Fruit fly (Drosophila melanogaster): ENCODE measurements around the gene Arp6.

Arp6 gene

dm6 chrX:15758692-15759240, 21.8 kb upstream of the Arp6 start:
- TF ChIP-seq CG10348 (GFP tag; IDR thresholded peaks at IDR 0.05): no peak
- no peak for TF ChIP-seq CG4496 (GFP tag; IDR thresholded peaks at IDR 0.05)
- TF ChIP-seq Snoo (tag; optimal IDR thresholded peaks at IDR 0.05): no peak
- TF ChIP-seq rn (GFP tag; IDR thresholded peaks at IDR 0.05): no peak
- TF ChIP-seq CG32121 (GFP tag; IDR thresholded peaks at IDR 0.05): no peak
- no peak for TF ChIP-seq Pif1B (GFP tag; optimal IDR thresholded peaks at IDR 0.05)
- TF ChIP-seq CG17806 (tag; optimal IDR thresholded peaks at IDR 0.05): no peak

dm6 chrX:15756018-15756417, 19.1 kb upstream of the Arp6 start, which contains the start of gene CG8260:
TSS of gene CG8260 (plus strand) at chrX:15756318.
- TF ChIP-seq rn (GFP tag; IDR thresholded peaks at IDR 0.05) (no peak), CG14655 (GFP tag; optimal IDR thresholded peaks at IDR 0.05) (no peak), EcR (GFP tag; optimal IDR thresholded peaks at IDR 0.05) (no peak), CG12605 (GFP tag; IDR thresholded peaks at IDR 0.05) (no peak), Ets98B (GFP tag; IDR thresholded peaks at IDR 0.05) (no peak), CG8159 (tag; optimal IDR thresholded peaks at IDR 0.05) (no peak), CG4496 (GFP tag; IDR thresholded peaks at IDR 0.05) (no peak), fd96Ca (GFP tag; IDR thresholded peaks at IDR 0.05) (no peak), Pif1A (GFP tag; optimal IDR thresholded peaks at IDR 0.05) (no peak), gl (tag; optimal IDR thresholded peaks at IDR 0.05) (no peak), CG10348 (GFP tag; IDR thresholded peaks at IDR 0.05) (no peak), CG32121 (GFP tag; IDR thresholded peaks at IDR 0.05) (no peak), CG15710 (tag; optimal IDR thresholded peaks at IDR 0.05) (no peak), Pif1B (GFP tag; optimal IDR thresholded peaks at IDR 0.05) (no peak), CG17806 (tag; optimal IDR thresholded peaks at IDR 0.05) (no peak)

- TF ChIP-seq CG13204 (GFP tag; optimal IDR thresholded peaks at IDR 0.05): no peak
- TF ChIP-seq CG32121 (GFP tag; IDR thresholded peaks at IDR 0.05): no peak
- TF ChIP-seq Pif1B (GFP tag; optimal IDR thresholded peaks at IDR 0.05): no peak
- TF ChIP-seq CG10348 (GFP tag; IDR thresholded peaks at IDR 0.05): no peak
- TF ChIP-seq CG14655 (GFP tag; optimal IDR thresholded peaks at IDR 0.05): no peak
- no peak for TF ChIP-seq CG4496 (GFP tag; IDR thresholded peaks at IDR 0.05)
- no peak for TF ChIP-seq CG12605 (GFP tag; IDR thresholded peaks at IDR 0.05)
- TF ChIP-seq fd96Ca (GFP tag; IDR thresholded peaks at IDR 0.05): no peak
- no peak for TF ChIP-seq CG34367 (tag; optimal IDR thresholded peaks at IDR 0.05)
- TF ChIP-seq CG17806 (tag; optimal IDR thresholded peaks at IDR 0.05): no peak
- no peak for TF ChIP-seq Snoo (tag; optimal IDR thresholded peaks at IDR 0.05)
- TF ChIP-seq CG8301 (tag; optimal IDR thresholded peaks at IDR 0.05): no peak
Measured at dm6 chrX:15748945-15749344, 12.0 kb upstream of the Arp6 start, which contains the start of gene Mvd. TSS of gene Mvd (plus strand) at chrX:15749166.

- no peak for TF ChIP-seq CG32121 (GFP tag; IDR thresholded peaks at IDR 0.05)
- no peak for TF ChIP-seq fd96Ca (GFP tag; IDR thresholded peaks at IDR 0.05)
- no peak for TF ChIP-seq rn (GFP tag; IDR thresholded peaks at IDR 0.05)
- TF ChIP-seq CG13204 (GFP tag; optimal IDR thresholded peaks at IDR 0.05): no peak
- TF ChIP-seq CG14655 (GFP tag; optimal IDR thresholded peaks at IDR 0.05): no peak
- TF ChIP-seq CG10348 (GFP tag; IDR thresholded peaks at IDR 0.05): no peak
Measured at dm6 chrX:15746682-15747196, 9.8 kb upstream of the Arp6 start.

- TF ChIP-seq D1 (tag; optimal IDR thresholded peaks at IDR 0.05) (no peak), Snoo (tag; optimal IDR thresholded peaks at IDR 0.05) (no peak), CG32121 (GFP tag; IDR thresholded peaks at IDR 0.05) (no peak), CG13204 (GFP tag; optimal IDR thresholded peaks at IDR 0.05) (no peak), CG9948 (tag; optimal IDR thresholded peaks at IDR 0.05) (no peak), CG15710 (tag; optimal IDR thresholded peaks at IDR 0.05) (no peak), EcR (GFP tag; optimal IDR thresholded peaks at IDR 0.05) (no peak), CG8159 (tag; optimal IDR thresholded peaks at IDR 0.05) (no peak), fd96Ca (GFP tag; IDR thresholded peaks at IDR 0.05) (no peak), CG4496 (GFP tag; IDR thresholded peaks at IDR 0.05) (no peak), Pif1B (GFP tag; optimal IDR thresholded peaks at IDR 0.05) (no peak), gl (tag; optimal IDR thresholded peaks at IDR 0.05) (no peak), CG14655 (GFP tag; optimal IDR thresholded peaks at IDR 0.05) (no peak), CG10348 (GFP tag; IDR thresholded peaks at IDR 0.05) (no peak), CG8301 (tag; optimal IDR thresholded peaks at IDR 0.05) (no peak), CG34367 (tag; optimal IDR thresholded peaks at IDR 0.05) (no peak), rn (GFP tag; IDR thresholded peaks at IDR 0.05) (no peak), Ets98B (GFP tag; IDR thresholded peaks at IDR 0.05) (no peak), CG17806 (tag; optimal IDR thresholded peaks at IDR 0.05) (no peak), Pif1A (GFP tag; optimal IDR thresholded peaks at IDR 0.05) (no peak)
Measured at dm6 chrX:15745905-15746681, 9.2 kb upstream of the Arp6 start, which contains the start of the genes CG8944 and CCT6. TSS of gene CG8944 (minus strand) at chrX:15746231. TSS of gene CCT6 (plus strand) at chrX:15746648.

- TF ChIP-seq CG34367 (tag; optimal IDR thresholded peaks at IDR 0.05) (no peak), CG4496 (GFP tag; IDR thresholded peaks at IDR 0.05) (no peak), Ets98B (GFP tag; IDR thresholded peaks at IDR 0.05) (no peak), CG15710 (tag; optimal IDR thresholded peaks at IDR 0.05) (no peak), CG32121 (GFP tag; IDR thresholded peaks at IDR 0.05) (no peak), CG8301 (tag; optimal IDR thresholded peaks at IDR 0.05) (no peak), Pif1A (GFP tag; optimal IDR thresholded peaks at IDR 0.05) (no peak), fd96Ca (GFP tag; IDR thresholded peaks at IDR 0.05) (no peak), D1 (tag; optimal IDR thresholded peaks at IDR 0.05) (no peak), rn (GFP tag; IDR thresholded peaks at IDR 0.05) (no peak), CG10348 (GFP tag; IDR thresholded peaks at IDR 0.05) (no peak), CG9948 (tag; optimal IDR thresholded peaks at IDR 0.05) (no peak), EcR (GFP tag; optimal IDR thresholded peaks at IDR 0.05) (no peak)
Measured at dm6 chrX:15740881-15741280, 4.0 kb upstream of the Arp6 start.

All from whole organism, pupa.